Fruit fly (Drosophila melanogaster) whole organism: ENCODE results near the gene janB.

ENCODE experiments used
- CG8478 ChIP-seq: fragments of >200 bp; optimal IDR thresholded peaks from 2 replicates; lab custom pipeline; 2018; ENCODE audit warnings: inconsistent platforms
- Dll ChIP-seq: fragments of >200 bp; optimal IDR thresholded peaks from 2 replicates; lab custom pipeline; 2017
- EcR ChIP-seq, 2 experiments: fragments of >200 bp; optimal IDR thresholded peaks; 2 replicates each; lab custom pipeline; 2017; ENCODE audit warnings: missing biosample characterization in 2 of 2, missing genetic modification characterization in 2 of 2, missing genetic modification reagents in 2 of 2
- pan ChIP-seq: fragments of >200 bp; optimal IDR thresholded peaks from 2 replicates; lab custom pipeline; 2017
- psq ChIP-seq: fragments of >200 bp; optimal IDR thresholded peaks from 2 replicates; lab custom pipeline; 2017
- usp ChIP-seq: fragments of >200 bp; optimal IDR thresholded peaks from 2 replicates; lab custom pipeline; 2017; ENCODE audit warnings: missing biosample characterization, missing genetic modification characterization, mixed read lengths

janB gene

dm6 chr3R:30039494-30039893 lies 966 bp upstream of the janB start, which contains the start of the genes janA, Sry-alpha and Sry-beta:
Gene janA (minus strand): TSS chr3R:30039533.
Gene Sry-alpha (plus strand): TSS chr3R:30039719.
Gene Sry-beta (plus strand): TSS chr3R:30039719.
- TF ChIP-seq CG8478 (lab: Kevin White, UChicago) (no peak), psq (lab: Kevin White, UChicago) (no peak), EcR (GFP tag; optimal IDR thresholded peaks at IDR 0.05; lab: Kevin White, UChicago) (no peak), Dll (lab: Kevin White, UChicago) (no peak), usp (GFP tag; lab: Kevin White, UChicago) (no peak), pan (lab: Kevin White, UChicago) (no peak)

DNA sequence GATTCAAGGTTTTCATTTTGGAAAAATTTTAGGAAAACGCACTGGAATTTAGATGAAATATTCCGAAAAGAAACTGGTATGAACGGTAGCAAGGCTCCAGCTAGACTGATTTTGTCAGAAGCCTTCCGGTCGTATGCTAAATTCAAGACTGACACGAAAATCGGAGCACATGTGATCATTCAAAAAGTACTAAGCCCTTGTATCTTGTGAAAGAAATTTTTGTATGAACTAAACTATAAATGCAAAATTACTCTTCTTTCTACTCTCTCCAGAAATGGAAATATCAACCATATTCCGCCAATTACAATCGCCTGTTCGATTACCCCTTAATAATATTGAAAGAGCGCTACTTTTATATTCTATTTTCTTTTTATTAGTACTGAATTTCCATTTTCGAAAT lies 898 bp downstream of the janB start, which contains the start of gene ocn:
TSS of gene ocn (minus strand) at position 101 of the 400 bp plus-strand sequence.
- no peak for TF ChIP-seq psq (lab: Kevin White, UChicago)
- no peak for TF ChIP-seq pan (lab: Kevin White, UChicago)
- TF ChIP-seq CG8478 (lab: Kevin White, UChicago) = no peak
- no peak for TF ChIP-seq Dll (lab: Kevin White, UChicago)
- no peak for TF ChIP-seq usp (GFP tag; lab: Kevin White, UChicago)
- TF ChIP-seq EcR (GFP tag; optimal IDR thresholded peaks at IDR 0.05; lab: Kevin White, UChicago) = no peak

DNA sequence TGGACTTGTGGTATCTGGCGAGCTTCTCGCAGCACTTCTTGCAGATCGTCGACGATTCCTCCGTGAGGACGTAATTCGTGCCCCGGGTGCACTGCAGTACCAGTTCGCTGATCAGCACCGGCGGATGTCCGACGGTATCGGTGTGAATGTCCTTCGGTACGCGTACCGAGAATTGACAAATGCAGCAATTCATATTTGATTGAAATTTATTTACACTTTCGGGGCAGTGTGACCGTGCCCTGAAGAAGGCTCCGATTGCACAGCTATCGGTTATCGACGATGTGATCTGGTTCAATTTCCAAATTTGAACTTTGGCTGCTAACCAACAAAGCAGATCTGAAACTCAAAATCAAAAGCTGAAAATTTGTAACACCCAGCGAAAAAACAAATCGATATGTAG lies 1.9 kb downstream of the janB start, which contains the start of gene ZIPIC:
TSS of gene ZIPIC (minus strand) at position 262 of the 400 bp plus-strand sequence.
- no peak for TF ChIP-seq usp (GFP tag; lab: Kevin White, UChicago)
- TF ChIP-seq pan (lab: Kevin White, UChicago) = no peak
- TF ChIP-seq psq (lab: Kevin White, UChicago) = no peak
- TF ChIP-seq Dll (lab: Kevin White, UChicago) = no peak
- no peak for TF ChIP-seq CG8478 (lab: Kevin White, UChicago)
- TF ChIP-seq EcR (GFP tag; optimal IDR thresholded peaks at IDR 0.05; lab: Kevin White, UChicago) = no peak

dm6 chr3R:30032281-30032680 lies 6.2 kb downstream of the janB start:
- TF ChIP-seq usp (GFP tag; lab: Kevin White, UChicago) (no peak), pan (lab: Kevin White, UChicago) (no peak), psq (lab: Kevin White, UChicago) (no peak), CG8478 (lab: Kevin White, UChicago) (no peak), EcR (GFP tag; optimal IDR thresholded peaks at IDR 0.05; lab: Kevin White, UChicago) (no peak), Dll (lab: Kevin White, UChicago) (no peak)

dm6 chr3R:30030061-30030460 lies 8.5 kb downstream of the janB start:
- TF ChIP-seq CG8478 (lab: Kevin White, UChicago) = no peak
- no peak for TF ChIP-seq EcR (GFP tag; optimal IDR thresholded peaks at IDR 0.05; lab: Kevin White, UChicago)

DNA sequence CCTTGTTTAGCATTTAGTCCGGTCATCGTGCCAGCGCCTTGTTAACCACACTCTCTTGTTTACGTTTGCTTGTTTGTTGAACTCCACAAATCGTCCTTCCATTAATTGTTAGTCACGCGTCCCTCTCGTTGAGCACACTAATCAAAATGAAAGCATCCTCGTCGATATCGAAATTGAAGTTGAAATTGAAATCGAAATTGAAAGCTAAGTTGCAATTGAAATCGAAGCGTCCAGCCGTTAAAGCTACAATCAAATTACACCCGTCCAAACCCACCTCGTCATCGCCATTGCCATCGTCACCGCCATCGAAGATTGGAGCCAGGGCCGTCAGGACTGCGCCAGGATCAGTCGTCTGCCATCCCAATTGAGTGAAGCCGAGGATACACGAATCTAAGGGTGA lies 15.1 kb downstream of the janB start:
- no peak for TF ChIP-seq pan (lab: Kevin White, UChicago)
- no peak for TF ChIP-seq Dll (lab: Kevin White, UChicago)
- TF ChIP-seq usp (GFP tag; lab: Kevin White, UChicago) = no peak
- no peak for TF ChIP-seq EcR (GFP tag; optimal IDR thresholded peaks at IDR 0.05; lab: Kevin White, UChicago)
- TF ChIP-seq CG8478 (lab: Kevin White, UChicago) = no peak

dm6 chr3R:30022452-30023028 lies 16.0 kb downstream of the janB start, which contains the start of the genes RpS28a and Axn:
Gene RpS28a (minus strand): TSS chr3R:30022648.
Gene Axn (plus strand): TSS chr3R:30022842.
- no peak for TF ChIP-seq CG8478 (lab: Kevin White, UChicago)
- TF ChIP-seq EcR (GFP tag; optimal IDR thresholded peaks at IDR 0.05; lab: Kevin White, UChicago) = no peak
- TF ChIP-seq Dll (lab: Kevin White, UChicago) = no peak
- no peak for TF ChIP-seq pan (lab: Kevin White, UChicago)
- TF ChIP-seq psq (lab: Kevin White, UChicago) = no peak
- TF ChIP-seq usp (GFP tag; lab: Kevin White, UChicago) = no peak

DNA sequence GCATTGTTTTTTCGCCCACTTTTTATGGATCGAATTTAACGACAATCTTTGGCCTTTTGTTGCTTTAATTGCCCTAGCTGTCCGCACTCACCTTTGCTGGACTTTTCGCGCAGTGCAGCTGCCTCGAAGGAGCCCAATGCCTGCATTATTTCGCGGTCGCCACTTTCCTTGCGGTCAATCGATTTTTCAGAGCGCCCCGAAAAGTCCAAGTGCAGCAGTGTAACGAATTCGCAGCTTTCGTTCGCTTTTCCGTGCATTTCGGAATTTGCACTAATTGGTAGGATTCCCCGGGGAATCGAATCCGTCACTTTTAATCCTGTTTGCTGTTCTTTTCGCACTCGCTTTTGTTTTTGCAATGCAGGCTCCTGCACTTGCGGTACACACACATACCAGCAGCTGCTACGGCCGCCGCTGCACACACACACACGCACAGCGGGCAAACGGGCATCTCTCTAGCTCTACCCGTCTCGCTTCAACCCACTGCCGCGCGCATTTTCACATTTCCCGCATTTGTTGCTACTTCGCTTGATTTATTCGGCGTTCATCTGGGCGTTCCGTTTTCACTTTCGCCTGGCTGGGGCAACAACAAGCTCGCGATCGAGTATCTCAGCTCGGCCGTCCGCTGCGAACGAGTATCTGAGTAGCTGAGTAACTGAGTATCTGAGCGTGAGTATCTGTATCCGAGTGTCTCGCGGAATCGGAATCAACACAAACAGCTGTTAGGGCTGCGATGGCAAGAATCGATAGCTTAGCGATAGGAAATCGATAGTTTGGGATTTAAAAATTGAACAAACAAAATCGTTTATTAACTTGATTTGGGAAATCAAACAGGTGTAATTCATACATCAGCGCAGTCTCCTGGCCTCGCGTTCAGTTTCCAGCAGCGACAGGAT lies 16.7 kb downstream of the janB start, which contains the start of gene Mgat2:
TSS of gene Mgat2 (minus strand) at position 663 of the 893 bp plus-strand sequence.
- no peak for TF ChIP-seq EcR (GFP tag; optimal IDR thresholded peaks at IDR 0.05; lab: Kevin White, UChicago)
- TF ChIP-seq pan (lab: Kevin White, UChicago) = no peak
- no peak for TF ChIP-seq usp (GFP tag; lab: Kevin White, UChicago)
- no peak for TF ChIP-seq CG8478 (lab: Kevin White, UChicago)
- TF ChIP-seq psq (lab: Kevin White, UChicago) = no peak
- no peak for TF ChIP-seq Dll (lab: Kevin White, UChicago)

- TF ChIP-seq CG8478 (lab: Kevin White, UChicago) (no peak), EcR (GFP tag; optimal IDR thresholded peaks at IDR 0.05; lab: Kevin White, UChicago) (no peak), Dll (lab: Kevin White, UChicago) (no peak), pan (lab: Kevin White, UChicago) (no peak), psq (lab: Kevin White, UChicago) (no peak), usp (GFP tag; lab: Kevin White, UChicago) (no peak)
These were observed 17.5 kb downstream of the janB start for dm6 chr3R:30021009-30021408.

DNA sequence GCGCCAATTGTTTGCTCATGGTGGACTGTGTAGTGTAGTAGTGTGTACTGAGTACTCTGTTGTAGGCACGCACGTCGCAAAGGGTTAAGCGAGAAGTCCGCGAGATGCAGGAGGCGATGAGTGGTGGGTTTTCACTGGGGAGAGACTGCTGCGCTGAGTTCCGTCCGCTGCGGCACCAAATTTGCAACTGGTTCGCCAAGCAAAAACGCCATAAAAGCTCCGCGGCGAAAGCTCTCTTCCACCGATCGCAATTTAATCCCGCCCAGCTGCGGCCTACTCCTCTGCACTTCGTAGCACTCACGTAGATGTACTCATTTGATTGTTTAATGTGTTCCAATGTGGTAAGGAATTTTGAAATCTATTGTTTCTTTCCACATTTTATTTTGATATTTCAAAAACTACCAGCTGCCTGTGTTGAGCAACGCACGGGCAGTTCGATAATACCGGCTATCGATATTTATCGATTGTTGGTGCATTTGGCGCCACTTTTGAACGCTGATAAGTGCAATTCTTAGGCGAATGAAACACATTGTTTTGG lies 23.5 kb downstream of the janB start, which contains the start of gene CG7920:
TSS of gene CG7920 (minus strand) at position 308 of the 538 bp plus-strand sequence.
- no peak for TF ChIP-seq pan (lab: Kevin White, UChicago)
- no peak for TF ChIP-seq psq (lab: Kevin White, UChicago)
- no peak for TF ChIP-seq Dll (lab: Kevin White, UChicago)
- no peak for TF ChIP-seq CG8478 (lab: Kevin White, UChicago)
- TF ChIP-seq EcR (GFP tag; optimal IDR thresholded peaks at IDR 0.05; lab: Kevin White, UChicago) = no peak
- no peak for TF ChIP-seq usp (GFP tag; lab: Kevin White, UChicago)
